Worm (Caenorhabditis elegans): ENCODE results near the gene K06H7.8.
A peak's percentile ranks its signal among the peaks of the same experiment; 100 is the strongest.

Gene K06H7.8

DNA sequence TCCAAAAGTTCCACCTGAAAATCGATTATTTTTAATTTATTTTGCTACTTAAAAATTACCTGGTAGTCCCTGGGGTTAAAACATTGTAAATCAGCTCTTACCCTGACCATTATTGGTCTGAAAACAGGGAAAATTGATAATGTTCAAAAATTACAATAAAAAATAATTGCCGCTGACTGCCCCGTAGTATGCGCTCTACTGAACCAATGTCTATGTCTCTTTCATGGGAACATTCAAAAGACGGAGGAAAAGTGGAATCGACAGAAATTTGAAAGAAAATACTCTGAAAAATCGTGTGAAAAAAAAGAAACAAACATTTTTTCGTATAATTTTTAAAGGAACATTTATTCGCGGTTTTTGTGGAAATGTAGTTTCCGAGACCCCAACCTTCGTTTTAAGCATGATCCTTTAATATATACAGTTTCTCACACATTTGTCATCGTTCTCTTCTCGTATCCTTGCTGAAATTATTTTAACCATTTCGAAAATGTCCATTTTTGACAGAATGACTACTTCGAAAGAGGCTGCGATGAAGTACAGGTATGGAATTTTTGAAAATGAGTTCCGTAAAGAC lies 17.8 kb downstream of the K06H7.8 start, which contains the start of the genes dcr-1 and apc-2:
Gene dcr-1 (minus strand): TSS at position 117 of the 574 bp plus-strand sequence.
Gene apc-2 (plus strand): TSS at position 465 of the 574 bp plus-strand sequence.
- TF ChIP-seq tab-1 (GFP tag; IDR thresholded peaks at IDR 0.05) (no peak), flt-1 (GFP tag; IDR thresholded peaks at IDR 0.05) (no peak), T22C8.4 (GFP tag; IDR thresholded peaks at IDR 0.05) (no peak), cog-1 (tag; optimal IDR thresholded peaks at IDR 0.05) (no peak), med-1 (GFP tag; optimal IDR thresholded peaks at IDR 0.05; ENCODE audit: insufficient read depth) (no peak), ztf-23 (GFP tag; IDR thresholded peaks at IDR 0.05) (no peak), ref-1 (GFP tag; conservative IDR thresholded peaks at IDR 0.05) (no peak), klf-2 (GFP tag; conservative IDR thresholded peaks at IDR 0.05) (no peak), ztf-29 (GFP tag; IDR thresholded peaks at IDR 0.05) (no peak)

DNA sequence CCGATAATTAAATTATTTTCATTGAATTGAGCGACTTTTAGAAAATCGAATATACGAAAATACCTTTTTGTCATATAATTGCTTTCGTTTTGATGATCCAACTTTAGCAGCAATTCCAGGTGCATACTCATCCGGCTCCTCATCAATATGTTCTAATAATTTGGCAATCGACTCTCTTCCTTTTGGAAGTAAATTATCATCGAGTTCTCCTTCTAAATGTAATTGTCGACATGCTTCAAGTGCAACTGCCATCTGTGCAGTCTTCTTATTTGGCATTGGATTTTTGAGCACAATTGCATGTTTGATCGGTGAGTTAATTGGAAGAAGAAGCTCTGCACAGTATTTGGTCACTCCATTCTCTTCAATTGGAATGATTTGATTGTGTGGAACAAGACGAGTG lies 20.8 kb downstream of the K06H7.8 start:
- TF ChIP-seq flt-1 (GFP tag; IDR thresholded peaks at IDR 0.05) (no peak), tab-1 (GFP tag; IDR thresholded peaks at IDR 0.05) (no peak), med-1 (GFP tag; optimal IDR thresholded peaks at IDR 0.05; ENCODE audit: insufficient read depth) (no peak), ref-1 (GFP tag; conservative IDR thresholded peaks at IDR 0.05) (no peak)

DNA sequence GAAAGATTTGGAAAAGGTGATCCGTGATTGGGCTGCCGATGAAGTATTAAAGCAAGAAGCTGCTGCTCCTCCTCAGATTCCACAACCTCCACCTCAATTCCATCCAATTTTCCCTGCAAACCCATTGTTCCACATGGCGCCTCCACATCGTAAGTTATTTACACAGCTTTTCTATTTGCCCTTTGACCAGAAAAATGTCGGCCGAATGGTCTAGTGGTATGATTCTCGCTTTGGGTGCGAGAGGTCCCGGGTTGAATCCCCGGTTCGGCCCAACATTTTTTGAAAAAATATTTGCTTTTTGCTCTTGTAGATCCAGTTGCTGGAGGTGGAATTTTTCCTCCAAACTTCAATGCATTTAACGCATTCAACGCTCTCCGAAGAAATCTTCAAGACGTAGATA lies 28.8 kb downstream of the K06H7.8 start:
- TF ChIP-seq ztf-23 (GFP tag; IDR thresholded peaks at IDR 0.05) (no peak), ref-1 (GFP tag; conservative IDR thresholded peaks at IDR 0.05) (no peak), flt-1 (GFP tag; IDR thresholded peaks at IDR 0.05) (peak; percentile 80), med-1 (GFP tag; optimal IDR thresholded peaks at IDR 0.05; ENCODE audit: insufficient read depth) (no peak)

DNA sequence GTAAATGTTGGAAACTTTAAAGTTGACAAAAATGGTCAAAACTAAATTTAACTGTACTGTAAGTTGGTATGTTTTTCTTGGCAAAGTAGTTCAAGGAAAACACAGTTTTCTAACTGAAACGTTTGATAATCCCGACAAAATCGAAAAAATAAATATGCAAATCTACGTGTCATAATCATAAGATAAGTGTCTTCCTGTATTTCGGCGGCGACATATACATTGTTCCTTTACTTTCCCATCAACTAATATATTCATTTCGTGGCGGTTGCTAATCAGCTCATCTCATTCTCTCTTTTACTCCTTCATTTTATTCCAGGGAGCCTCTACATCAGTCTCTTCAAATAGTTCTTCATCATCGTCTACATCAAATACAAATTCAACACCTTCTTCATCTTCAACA lies 30.2 kb downstream of the K06H7.8 start:
- no peak for TF ChIP-seq flt-1 (GFP tag; IDR thresholded peaks at IDR 0.05)

DNA sequence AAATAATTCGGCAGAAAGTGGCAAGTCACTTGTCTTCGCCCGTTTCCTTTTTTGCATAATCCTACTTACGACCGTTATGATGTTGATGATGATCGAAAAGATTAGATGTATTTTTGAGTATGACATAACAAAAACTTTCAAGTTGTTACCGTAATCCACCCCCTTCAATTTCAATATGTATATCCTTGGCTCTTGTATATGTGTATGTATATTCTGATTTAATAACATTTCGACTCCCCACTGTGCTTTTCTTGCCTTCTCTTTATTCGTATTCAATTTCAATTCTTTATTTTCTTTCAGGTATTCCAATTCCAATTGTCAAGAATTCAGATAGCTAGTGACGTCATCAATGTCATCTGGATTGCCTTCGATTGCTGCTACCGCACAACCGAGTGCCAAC lies 31.0 kb downstream of the K06H7.8 start, which contains the start of gene pros-1:
Gene pros-1 (plus strand): TSS at position 301 of the 400 bp plus-strand sequence.
- no peak for TF ChIP-seq flt-1 (GFP tag; IDR thresholded peaks at IDR 0.05)

DNA sequence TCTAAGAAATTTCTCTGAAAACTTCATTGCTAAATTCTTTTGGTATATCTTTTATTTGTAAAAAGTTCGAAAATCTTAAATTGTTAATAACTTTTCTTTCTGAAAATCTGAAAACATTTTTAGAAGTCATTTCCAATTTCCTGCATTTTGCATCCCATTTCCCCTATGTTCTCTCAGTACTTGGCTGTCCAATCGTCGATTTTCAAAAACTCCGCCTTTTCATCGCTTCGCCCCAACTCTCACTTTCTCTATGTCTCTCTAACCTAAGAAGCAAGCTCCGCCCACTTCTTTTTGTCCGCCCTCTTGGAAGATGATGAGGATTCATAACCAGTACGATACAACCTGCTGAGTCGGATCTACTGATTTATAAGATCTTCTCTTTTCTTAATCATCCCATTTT lies 32.9 kb downstream of the K06H7.8 start:
- TF ChIP-seq klf-2 (GFP tag; conservative IDR thresholded peaks at IDR 0.05) (no peak), flt-1 (GFP tag; IDR thresholded peaks at IDR 0.05) (no peak), cog-1 (tag; optimal IDR thresholded peaks at IDR 0.05) (no peak), T22C8.4 (GFP tag; IDR thresholded peaks at IDR 0.05) (no peak), ztf-29 (GFP tag; IDR thresholded peaks at IDR 0.05) (no peak), tab-1 (GFP tag; IDR thresholded peaks at IDR 0.05) (no peak), ztf-23 (GFP tag; IDR thresholded peaks at IDR 0.05) (no peak)

DNA sequence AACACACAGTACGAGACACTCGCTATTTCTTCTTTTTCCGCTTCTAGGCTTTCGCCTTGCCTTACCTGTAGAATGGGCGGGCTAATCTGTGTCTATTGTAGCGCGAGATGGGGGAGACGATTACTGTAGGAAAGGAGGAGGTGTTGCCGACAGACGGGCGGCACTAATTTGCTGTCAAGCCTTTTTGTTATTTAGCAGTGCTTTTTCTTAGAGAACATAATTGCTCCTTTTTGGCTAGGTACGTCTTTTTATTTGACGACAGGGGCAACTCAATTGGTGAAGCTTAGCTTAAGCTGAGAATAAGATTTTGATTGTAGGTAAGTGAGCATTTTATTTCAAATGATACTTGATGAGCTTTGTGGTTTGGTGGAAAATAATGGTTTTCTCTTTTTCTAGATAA lies 34.4 kb downstream of the K06H7.8 start:
- TF ChIP-seq ztf-29 (GFP tag; IDR thresholded peaks at IDR 0.05) (0 out of 2 replicates have a peak, but pooled peaks have one; percentile 31), ref-1 (GFP tag; conservative IDR thresholded peaks at IDR 0.05) (no peak), T22C8.4 (GFP tag; IDR thresholded peaks at IDR 0.05) (no peak)

DNA sequence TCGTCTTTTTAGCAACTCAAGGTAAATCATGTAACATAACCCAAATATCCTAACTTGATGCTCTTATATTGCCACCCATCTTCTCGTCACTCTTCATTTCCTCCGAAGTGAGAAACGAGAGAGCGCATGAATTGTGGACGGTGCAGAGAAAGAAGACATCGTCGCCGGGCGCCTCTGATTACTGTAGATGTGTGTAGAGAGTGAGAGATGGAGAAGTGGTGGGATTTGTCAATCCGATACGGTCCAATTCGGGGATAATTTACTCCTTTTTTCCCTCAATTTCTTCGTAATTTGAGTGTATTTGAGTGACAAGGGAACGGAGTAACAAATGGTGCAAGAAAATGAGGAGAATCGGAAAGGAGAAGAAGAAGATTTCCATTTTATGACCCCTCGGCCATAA lies 36.9 kb downstream of the K06H7.8 start:
- no peak for TF ChIP-seq T22C8.4 (GFP tag; IDR thresholded peaks at IDR 0.05)
- no peak for TF ChIP-seq ztf-29 (GFP tag; IDR thresholded peaks at IDR 0.05)
- TF ChIP-seq cog-1 (tag; optimal IDR thresholded peaks at IDR 0.05), result no peak
- no peak for TF ChIP-seq klf-2 (GFP tag; conservative IDR thresholded peaks at IDR 0.05)
- no peak for TF ChIP-seq tab-1 (GFP tag; IDR thresholded peaks at IDR 0.05)

DNA sequence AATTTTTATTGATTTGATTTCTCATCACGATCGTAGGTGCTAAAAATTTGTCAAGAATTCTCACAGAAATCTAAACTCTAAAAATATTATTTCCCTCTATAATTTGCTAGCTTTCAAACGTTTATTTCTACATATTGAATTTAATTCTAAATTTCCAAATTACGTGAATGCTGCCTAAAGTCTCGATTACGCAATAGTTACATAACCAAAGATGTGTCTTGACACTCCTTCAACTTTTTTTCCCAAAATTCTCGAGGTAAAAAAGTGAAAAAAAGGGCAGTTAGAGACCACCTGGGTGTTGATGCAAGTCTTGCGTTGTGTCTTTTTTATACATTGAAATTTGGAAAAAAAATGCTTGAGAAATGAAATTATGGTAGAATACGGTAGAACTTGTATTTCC lies 46.2 kb downstream of the K06H7.8 start:
- TF ChIP-seq klf-2 (GFP tag; conservative IDR thresholded peaks at IDR 0.05) (no peak), tab-1 (GFP tag; IDR thresholded peaks at IDR 0.05) (no peak), cog-1 (tag; optimal IDR thresholded peaks at IDR 0.05) (no peak), T22C8.4 (GFP tag; IDR thresholded peaks at IDR 0.05) (no peak), ztf-23 (GFP tag; IDR thresholded peaks at IDR 0.05) (no peak), ztf-29 (GFP tag; IDR thresholded peaks at IDR 0.05) (no peak), med-1 (GFP tag; optimal IDR thresholded peaks at IDR 0.05; ENCODE audit: insufficient read depth) (no peak), flt-1 (GFP tag; IDR thresholded peaks at IDR 0.05) (no peak), ref-1 (GFP tag; conservative IDR thresholded peaks at IDR 0.05) (no peak)

DNA sequence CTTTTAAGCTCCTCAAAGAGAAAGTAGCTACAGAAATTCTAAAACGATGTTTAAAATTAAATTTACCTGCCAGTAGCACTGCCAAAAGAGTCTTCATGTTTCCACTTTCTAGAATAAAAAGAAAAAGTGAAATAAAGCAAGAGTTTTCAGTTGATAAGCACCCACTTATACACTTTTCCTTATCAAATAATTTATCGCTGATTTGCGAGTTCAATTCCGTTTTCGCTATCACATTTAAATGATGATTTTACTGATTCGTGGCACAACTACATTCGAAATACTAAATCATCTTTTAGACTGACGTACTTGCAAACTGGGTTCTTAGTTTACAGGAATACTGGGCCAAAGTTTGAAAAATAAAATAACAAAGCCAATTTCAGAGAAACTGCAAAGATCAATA lies 47.1 kb downstream of the K06H7.8 start, which contains the start of gene K12H4.7:
Gene K12H4.7 (minus strand): TSS at position 138 of the 400 bp plus-strand sequence.
- no peak for TF ChIP-seq T22C8.4 (GFP tag; IDR thresholded peaks at IDR 0.05)
- TF ChIP-seq ref-1 (GFP tag; conservative IDR thresholded peaks at IDR 0.05), result no peak
- no peak for TF ChIP-seq flt-1 (GFP tag; IDR thresholded peaks at IDR 0.05)
- TF ChIP-seq ztf-29 (GFP tag; IDR thresholded peaks at IDR 0.05), result no peak
- TF ChIP-seq ztf-23 (GFP tag; IDR thresholded peaks at IDR 0.05), result no peak
- no peak for TF ChIP-seq klf-2 (GFP tag; conservative IDR thresholded peaks at IDR 0.05)
- TF ChIP-seq med-1 (GFP tag; optimal IDR thresholded peaks at IDR 0.05; ENCODE audit: insufficient read depth), result no peak
- TF ChIP-seq tab-1 (GFP tag; IDR thresholded peaks at IDR 0.05), result no peak
- TF ChIP-seq cog-1 (tag; optimal IDR thresholded peaks at IDR 0.05), result no peak

DNA sequence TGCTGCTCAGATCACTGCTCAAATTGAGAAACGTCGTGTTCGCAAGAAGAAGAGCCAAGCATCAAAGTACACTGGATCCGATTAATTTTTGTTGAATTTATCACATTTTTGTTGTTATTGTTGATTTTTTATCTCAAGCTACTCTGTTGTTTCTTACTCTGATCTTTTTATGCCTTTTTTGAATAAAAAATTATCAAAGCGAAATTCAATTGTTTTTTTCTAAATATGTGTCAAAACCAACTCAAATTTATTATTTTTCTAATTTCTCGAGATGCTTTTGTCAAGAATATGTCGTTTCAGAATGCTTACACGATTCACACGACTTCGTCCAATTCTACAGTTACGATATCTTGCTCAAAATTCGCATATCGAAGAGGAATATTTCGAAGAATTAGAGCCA lies 50.6 kb downstream of the K06H7.8 start, which contains the start of gene K12H4.2:
Gene K12H4.2 (plus strand): TSS at position 301 of the 400 bp plus-strand sequence.
- TF ChIP-seq T22C8.4 (GFP tag; IDR thresholded peaks at IDR 0.05) (no peak), flt-1 (GFP tag; IDR thresholded peaks at IDR 0.05) (no peak), ztf-29 (GFP tag; IDR thresholded peaks at IDR 0.05) (no peak)
